Worm (Caenorhabditis elegans): Measurements from ENCODE around the gene crn-7.
A peak's percentile ranks its signal among the peaks of the same experiment; 100 is the strongest.

crn-7 gene

ce11 chrIII:8250007-8250683 lies 18.2 kb upstream of the crn-7 start, which contains the start of gene knl-1 (continued):
- TF ChIP-seq sox-4 (tag; optimal IDR thresholded peaks at IDR 0.05) (no peak), npax-4 (tag; optimal IDR thresholded peaks at IDR 0.05) (no peak), unc-3 (GFP tag; conservative IDR thresholded peaks at IDR 0.05) (no peak), unc-3 (tag; optimal IDR thresholded peaks at IDR 0.05) (peak; percentile 21), pag-3 (tag; optimal IDR thresholded peaks at IDR 0.05; ENCODE audit: borderline replicate concordance) (no peak), ahr-1 (tag; optimal IDR thresholded peaks at IDR 0.05) (peak; percentile 50), K02D7.2 (tag; optimal IDR thresholded peaks at IDR 0.05) (no peak), eyg-1 (tag; optimal IDR thresholded peaks at IDR 0.05) (no peak), nhr-11 (tag; optimal IDR thresholded peaks at IDR 0.05) (no peak), ceh-2 (tag; optimal IDR thresholded peaks at IDR 0.05) (peak; percentile 68), hlh-6 (tag; optimal IDR thresholded peaks at IDR 0.05) (no peak), ceh-19 (GFP tag; optimal IDR thresholded peaks at IDR 0.05) (no peak), ceh-14 (tag; optimal IDR thresholded peaks at IDR 0.05) (peak; percentile 69), sox-2 (GFP tag; IDR thresholded peaks at IDR 0.05) (no peak), pax-1 (tag; optimal IDR thresholded peaks at IDR 0.05) (no peak), Y22D7AL.16 (tag; optimal IDR thresholded peaks at IDR 0.05) (no peak), zip-5 (tag; optimal IDR thresholded peaks at IDR 0.05) (peak; percentile 87), pat-9 (tag; optimal IDR thresholded peaks at IDR 0.05) (no peak), ceh-18 (tag; optimal IDR thresholded peaks at IDR 0.05) (no peak), pqm-1 (tag; optimal IDR thresholded peaks at IDR 0.05) (no peak), nhr-232 (tag; optimal IDR thresholded peaks at IDR 0.05) (no peak), pha-4 (tag; optimal IDR thresholded peaks at IDR 0.05) (no peak), ama-1 (optimal IDR thresholded peaks at IDR 0.05) (no peak), sdc-2 (tag; optimal IDR thresholded peaks at IDR 0.05) (no peak), syd-9 (tag; optimal IDR thresholded peaks at IDR 0.05) (no peak), ets-4 (tag; optimal IDR thresholded peaks at IDR 0.05) (peak; percentile 65)

ce11 chrIII:8254938-8255337 lies 13.4 kb upstream of the crn-7 start, which contains the start of gene F09G8.5:
TSS of gene F09G8.5 (plus strand) at chrIII:8254975.
- TF ChIP-seq nhr-232 (tag; optimal IDR thresholded peaks at IDR 0.05) (no peak), tbx-2 (tag; optimal IDR thresholded peaks at IDR 0.05) (no peak), mec-3 (tag; optimal IDR thresholded peaks at IDR 0.05; ENCODE audit: borderline replicate concordance) (no peak), syd-9 (tag; optimal IDR thresholded peaks at IDR 0.05) (no peak), madf-2 (tag; optimal IDR thresholded peaks at IDR 0.05) (no peak), ama-1 (optimal IDR thresholded peaks at IDR 0.05) (no peak), C38D4.7 (GFP tag; optimal IDR thresholded peaks at IDR 0.05) (no peak), hlh-15 (tag; optimal IDR thresholded peaks at IDR 0.05) (no peak), pha-2 (tag; optimal IDR thresholded peaks at IDR 0.05) (no peak), Y22D7AL.16 (tag; optimal IDR thresholded peaks at IDR 0.05) (no peak), fkh-6 (tag; optimal IDR thresholded peaks at IDR 0.05) (no peak), pha-4 (tag; optimal IDR thresholded peaks at IDR 0.05) (no peak), eyg-1 (tag; optimal IDR thresholded peaks at IDR 0.05) (no peak)

DNA sequence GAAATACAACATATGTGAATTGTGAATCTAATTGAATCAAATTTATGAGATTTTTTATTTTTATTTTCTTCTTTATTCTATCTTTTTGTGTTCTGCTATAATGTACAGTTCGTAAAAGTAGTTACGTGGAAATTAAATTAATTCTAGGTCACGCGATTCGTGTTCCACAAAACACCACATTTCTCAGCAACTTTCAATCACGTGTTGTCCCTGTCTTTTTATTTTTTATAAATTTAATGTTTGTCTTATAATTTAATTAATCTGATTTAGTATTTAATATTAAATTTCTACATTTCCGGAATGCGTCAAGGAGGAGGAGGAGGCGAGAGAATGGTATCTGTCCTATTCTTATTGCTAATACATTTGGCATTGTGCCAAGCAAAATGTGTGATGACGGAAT lies 10.3 kb upstream of the crn-7 start, which contains the start of gene ncr-2:
ncr-2 (plus strand) TSS at position 301 of the 400 bp plus-strand sequence.
- no peak for TF ChIP-seq che-1 (tag; optimal IDR thresholded peaks at IDR 0.05)
- TF ChIP-seq T23F11.4 (GFP tag; optimal IDR thresholded peaks at IDR 0.05) = no peak
- TF ChIP-seq nhr-11 (tag; optimal IDR thresholded peaks at IDR 0.05) = no peak
- no peak for TF ChIP-seq pqm-1 (tag; optimal IDR thresholded peaks at IDR 0.05)
- TF ChIP-seq pat-9 (tag; optimal IDR thresholded peaks at IDR 0.05) = no peak
- no peak for TF ChIP-seq unc-55 (GFP tag; optimal IDR thresholded peaks at IDR 0.05)
- TF ChIP-seq lin-11 (tag; optimal IDR thresholded peaks at IDR 0.05) = no peak
- TF ChIP-seq madf-2 (tag; optimal IDR thresholded peaks at IDR 0.05) = no peak
- no peak for TF ChIP-seq ahr-1 (tag; optimal IDR thresholded peaks at IDR 0.05)
- TF ChIP-seq ttx-3 (tag; optimal IDR thresholded peaks at IDR 0.05) = no peak
- TF ChIP-seq ztf-16 (tag; optimal IDR thresholded peaks at IDR 0.05) = no peak
- no peak for TF ChIP-seq pha-2 (tag; optimal IDR thresholded peaks at IDR 0.05)

Measured in whole organism, late embryonic.